Worm (Caenorhabditis elegans) whole organism, midembryonic: ENCODE data around the gene anoh-2.

ENCODE experiments used
- klf-2 ChIP-seq: fragments of 200-800 bp; sonication (Bioruptor generic); conservative IDR thresholded peaks from 2 replicates; pipeline ENCODE4 v1.3.6; 2022; ENCODE audit warnings: missing genetic modification reagents, missing genetic modification characterization, missing compliant biosample characterization
- med-1 ChIP-seq: sonication (generic microtip); optimal IDR thresholded peaks from 2 replicates; lab custom pipeline; 2017; ENCODE audit warnings: missing genetic modification characterization, mild to moderate bottlenecking, missing compliant biosample characterization, antibody characterized with exemption, missing genetic modification reagents; ENCODE audit not compliant: insufficient read depth
- ref-1 ChIP-seq: fragments of 200-800 bp; sonication (Bioruptor generic); conservative IDR thresholded peaks from 2 replicates; pipeline ENCODE4 v1.3.6; 2022; ENCODE audit warnings: missing genetic modification reagents, missing genetic modification characterization, missing compliant biosample characterization
- tab-1 ChIP-seq: fragments of 200-800 bp; sonication (Bioruptor generic); IDR thresholded peaks from 2 replicates; pipeline ENCODE4 v1.3.6; 2022; ENCODE audit warnings: missing genetic modification characterization, missing compliant biosample characterization
- ztf-23 ChIP-seq: fragments of 200-800 bp; sonication (Bioruptor generic); IDR thresholded peaks from 2 replicates; pipeline ENCODE4 v1.3.6; 2022; ENCODE audit warnings: missing genetic modification reagents, missing genetic modification characterization, missing compliant biosample characterization

- TF ChIP-seq med-1 (GFP tag; lab: Kevin White, UChicago) (no peak), tab-1 (no peak), klf-2 (GFP tag; lab: Robert Waterston, UW) (no peak), ref-1 (GFP tag; lab: Robert Waterston, UW) (no peak), ztf-23 (GFP tag; lab: Robert Waterston, UW) (no peak)
Observed at ce11 chrIV:14658054-14658631, at the start of gene anoh-2.
